Worm (Caenorhabditis elegans) whole organism, L1 larva: Measurements from ENCODE around the gene plg-1.
"Not testable (repeated sequence)": the region's sequence is repeated elsewhere in the genome, so short reads cannot be mapped to it uniquely, and the experiment has no call there.

ENCODE experiments used
- C04F5.9 ChIP-seq: sonication (generic microtip); optimal IDR thresholded peaks from 2 replicates; lab custom pipeline; 2016; ENCODE audit warnings: missing genetic modification characterization, missing compliant biosample characterization
- C34B4.2 ChIP-seq: sonication (generic microtip); optimal IDR thresholded peaks from 2 replicates; lab custom pipeline; 2017; ENCODE audit warnings: mild to moderate bottlenecking, missing genetic modification characterization, missing compliant biosample characterization
- Y116A8C.19 ChIP-seq: sonication (generic microtip); optimal IDR thresholded peaks from 2 replicates; lab custom pipeline; 2016; ENCODE audit warnings: missing compliant biosample characterization, missing genetic modification characterization, borderline replicate concordance
- alr-1 ChIP-seq: fragments of 200-800 bp; sonication (Bioruptor generic); optimal IDR thresholded peaks from 2 replicates; lab custom pipeline; 2018; ENCODE audit warnings: borderline replicate concordance, mild to moderate bottlenecking, missing genetic modification characterization, missing compliant biosample characterization
- aly-2 ChIP-seq: fragments of 150-350 bp; optimal IDR thresholded peaks from 2 replicates; lab custom pipeline; 2014; ENCODE audit warnings: missing biosample characterization, missing genetic modification characterization
- blmp-1 ChIP-seq: fragments of 150-350 bp; optimal IDR thresholded peaks from 2 replicates; lab custom pipeline; 2014; ENCODE audit warnings: missing biosample characterization, missing genetic modification characterization
- ceh-8 ChIP-seq: fragments of 200-800 bp; sonication (Bioruptor generic); optimal IDR thresholded peaks from 2 replicates; lab custom pipeline; 2018; ENCODE audit warnings: mild to moderate bottlenecking, missing genetic modification characterization, moderate library complexity, missing compliant biosample characterization
- ceh-82 ChIP-seq, 3 experiments: fragments of 150-350 bp in 1 of 3; sonication (generic microtip) in 2 of 3; optimal IDR thresholded peaks; 2 replicates each; lab custom pipeline; 2014 to 2017; ENCODE audit warnings: missing biosample characterization in 3 of 3, missing genetic modification characterization in 3 of 3
- ceh-88 ChIP-seq: fragments of 200-800 bp; sonication (Bioruptor generic); IDR thresholded peaks from 2 replicates; pipeline ENCODE4 v1.3.6; 2022; ENCODE audit warnings: missing genetic modification characterization, missing compliant biosample characterization
- dpl-1 ChIP-seq, 3 experiments: fragments of 150-350 bp in 2 of 3; sonication (generic microtip) in 1 of 3; optimal IDR thresholded peaks; 2 replicates each; lab custom pipeline; 2014 to 2017; ENCODE audit warnings: missing biosample characterization in 3 of 3, missing genetic modification characterization in 3 of 3, missing genetic modification reagents in 3 of 3
- efl-1 ChIP-seq, 4 experiments: fragments of 150-350 bp; optimal IDR thresholded peaks in 3 of 4; peaks in 1 of 4; 1 replicate in 1 of 4; 2 replicates in 3 of 4; lab custom pipeline; 2014; ENCODE audit warnings: missing biosample characterization in 2 of 4, missing genetic modification characterization in 2 of 4, missing genetic modification reagents in 2 of 4
- efl-3 ChIP-seq: fragments of 200-800 bp; sonication (Bioruptor generic); optimal IDR thresholded peaks from 2 replicates; lab custom pipeline; 2018; ENCODE audit warnings: mild to moderate bottlenecking, missing genetic modification characterization, missing compliant biosample characterization
- elt-2 ChIP-seq: sonication (generic microtip); optimal IDR thresholded peaks from 2 replicates; lab custom pipeline; 2016; ENCODE audit warnings: missing genetic modification characterization, mild to moderate bottlenecking, inconsistent platforms, missing compliant biosample characterization, missing genetic modification reagents
- elt-3 ChIP-seq, 6 experiments: fragments of 150-350 bp in 1 of 6; sonication (generic microtip); optimal IDR thresholded peaks; 2 replicates each; lab custom pipeline; 2017 to 2018; ENCODE audit warnings: missing biosample characterization in 6 of 6, missing genetic modification characterization in 6 of 6, inconsistent platforms in 1 of 6
- ets-5 ChIP-seq: fragments of 200-800 bp; sonication (Bioruptor generic); IDR thresholded peaks from 2 replicates; pipeline ENCODE4 v1.3.6; 2022; ENCODE audit warnings: missing genetic modification characterization, missing compliant biosample characterization
- fkh-8 ChIP-seq: sonication (generic microtip); optimal IDR thresholded peaks from 2 replicates; lab custom pipeline; 2016; ENCODE audit warnings: mild to moderate bottlenecking, missing genetic modification characterization, missing compliant biosample characterization
- fos-1 ChIP-seq: fragments of 150-350 bp; optimal IDR thresholded peaks from 2 replicates; lab custom pipeline; 2014; ENCODE audit warnings: missing biosample characterization, missing genetic modification characterization
- hlh-4 ChIP-seq: sonication (generic microtip); optimal IDR thresholded peaks from 2 replicates; lab custom pipeline; 2016; ENCODE audit warnings: mild to moderate bottlenecking, missing genetic modification characterization, missing compliant biosample characterization
- irx-1 ChIP-seq: sonication (generic microtip); optimal IDR thresholded peaks from 2 replicates; lab custom pipeline; 2016; ENCODE audit warnings: missing genetic modification characterization, missing compliant biosample characterization
- jun-1 ChIP-seq: fragments of 150-350 bp; optimal IDR thresholded peaks from 2 replicates; lab custom pipeline; 2014; ENCODE audit warnings: missing biosample characterization, missing genetic modification reagents, missing genetic modification characterization
- lin-15B ChIP-seq: fragments of 150-350 bp; sonication (generic microtip); optimal IDR thresholded peaks from 3 replicates; lab custom pipeline; 2014; ENCODE audit warnings: missing biosample characterization, missing genetic modification characterization
- lin-39 ChIP-seq: fragments of 150-350 bp; optimal IDR thresholded peaks from 2 replicates; lab custom pipeline; 2014; ENCODE audit warnings: missing biosample characterization, missing genetic modification reagents, missing genetic modification characterization
- lir-3 ChIP-seq: sonication (generic microtip); optimal IDR thresholded peaks from 2 replicates; lab custom pipeline; 2016; ENCODE audit warnings: mild to moderate bottlenecking, missing genetic modification characterization, moderate library complexity, missing compliant biosample characterization; ENCODE audit not compliant: poor library complexity
- lsy-2 ChIP-seq, 2 experiments: fragments of 150-350 bp; optimal IDR thresholded peaks; 2 replicates each; lab custom pipeline; 2014; ENCODE audit warnings: missing biosample characterization in 2 of 2, missing genetic modification characterization in 2 of 2
- mep-1 ChIP-seq: fragments of 150-350 bp; optimal IDR thresholded peaks from 2 replicates; lab custom pipeline; 2014; ENCODE audit warnings: missing biosample characterization, missing genetic modification characterization
- nhr-19 ChIP-seq: fragments of 200-800 bp; sonication (Bioruptor generic); conservative IDR thresholded peaks from 2 replicates; pipeline ENCODE4 v1.3.6; 2022; ENCODE audit warnings: missing genetic modification characterization, missing compliant biosample characterization
- nhr-84 ChIP-seq: sonication (generic microtip); optimal IDR thresholded peaks from 2 replicates; lab custom pipeline; 2017; ENCODE audit warnings: missing biosample characterization, missing genetic modification characterization
- nhr-85 ChIP-seq: sonication (generic microtip); peaks from one replicate; lab custom pipeline; 2016; ENCODE audit warnings: missing genetic modification characterization, inconsistent platforms, missing compliant biosample characterization
- pag-3 ChIP-seq: sonication (generic microtip); optimal IDR thresholded peaks from 2 replicates; lab custom pipeline; 2017; ENCODE audit warnings: missing genetic modification characterization, mild to moderate bottlenecking, missing compliant biosample characterization, antibody characterized with exemption, borderline replicate concordance; ENCODE audit not compliant: insufficient read depth
- pax-3 ChIP-seq: fragments of 200-800 bp; sonication (Bioruptor generic); optimal IDR thresholded peaks from 2 replicates; lab custom pipeline; 2018; ENCODE audit warnings: mild to moderate bottlenecking, missing genetic modification characterization, moderate library complexity, missing compliant biosample characterization
- pqm-1 ChIP-seq: sonication (generic microtip); optimal IDR thresholded peaks from 3 replicates; lab custom pipeline; 2017; ENCODE audit warnings: missing biosample characterization, missing genetic modification characterization
- skn-1 ChIP-seq: fragments of 150-350 bp; optimal IDR thresholded peaks from 2 replicates; lab custom pipeline; 2014; ENCODE audit warnings: missing biosample characterization, missing genetic modification characterization
- snpc-4 ChIP-seq: fragments of 150-350 bp; optimal IDR thresholded peaks from 2 replicates; lab custom pipeline; 2014; ENCODE audit warnings: missing biosample characterization, missing genetic modification characterization
- sptf-1 ChIP-seq: fragments of 150-350 bp; optimal IDR thresholded peaks from 2 replicates; lab custom pipeline; 2014; ENCODE audit warnings: missing biosample characterization, missing genetic modification characterization
- sup-37 ChIP-seq: fragments of 200-800 bp; sonication (Bioruptor generic); optimal IDR thresholded peaks from 2 replicates; lab custom pipeline; 2018; ENCODE audit warnings: mild to moderate bottlenecking, missing genetic modification characterization, missing compliant biosample characterization
- swsn-7 ChIP-seq: sonication (generic microtip); optimal IDR thresholded peaks from 2 replicates; lab custom pipeline; 2016; ENCODE audit warnings: missing genetic modification characterization, missing compliant biosample characterization
- tbx-2 ChIP-seq: sonication (generic microtip); optimal IDR thresholded peaks from 2 replicates; lab custom pipeline; 2016; ENCODE audit warnings: missing genetic modification characterization, missing compliant biosample characterization
- tlp-1 ChIP-seq: fragments of 150-350 bp; optimal IDR thresholded peaks from 2 replicates; lab custom pipeline; 2014; ENCODE audit warnings: missing biosample characterization, missing genetic modification characterization
- unc-130 ChIP-seq: fragments of 150-350 bp; optimal IDR thresholded peaks from 2 replicates; lab custom pipeline; 2017; ENCODE audit warnings: missing biosample characterization, missing genetic modification characterization, inconsistent platforms
- unc-30 ChIP-seq: sonication (generic microtip); optimal IDR thresholded peaks from 2 replicates; lab custom pipeline; 2017; ENCODE audit warnings: missing biosample characterization, missing genetic modification characterization
- xbp-1 ChIP-seq: sonication (generic microtip); optimal IDR thresholded peaks from 2 replicates; lab custom pipeline; 2016; ENCODE audit warnings: missing genetic modification characterization, missing compliant biosample characterization
- zip-4 ChIP-seq: fragments of 200-800 bp; sonication (Bioruptor generic); optimal IDR thresholded peaks from 2 replicates; lab custom pipeline; 2018; ENCODE audit warnings: mild to moderate bottlenecking, missing genetic modification characterization, moderate library complexity, missing compliant biosample characterization
- ztf-11 ChIP-seq, 2 experiments: sonication (generic microtip); optimal IDR thresholded peaks; 2 replicates each; lab custom pipeline; 2016 to 2017; ENCODE audit warnings: missing genetic modification characterization in 2 of 2, missing biosample characterization in 1 of 2, missing compliant biosample characterization in 1 of 2

plg-1 gene

ce11 chrIII:8850482-8851047 is 1.5 kb upstream of the plg-1 start, which contains the start of gene F44E2.9 (continued):
- TF ChIP-seq efl-3 (no peak), unc-30 (tag; lab: Kevin White, UChicago) (no peak), snpc-4 (tag; lab: Kevin White, UChicago) (peak; percentile 22), ets-5 (no peak), lin-15B (peak; percentile 33), ztf-11 (tag; optimal IDR thresholded peaks at IDR 0.05; lab: Kevin White, UChicago) (peak in 1 of 2 experiments; percentile 78), pag-3 (tag; lab: Kevin White, UChicago) (no peak), ceh-82 (tag; optimal IDR thresholded peaks at IDR 0.05; lab: Kevin White, UChicago) (peak; percentile 13 to 75 (median 43)), sptf-1 (tag; lab: Kevin White, UChicago) (no peak), aly-2 (tag; lab: Kevin White, UChicago) (no peak), mep-1 (tag; lab: Kevin White, UChicago) (peak; percentile 65), Y116A8C.19 (tag; lab: Kevin White, UChicago) (peak; percentile 2), fkh-8 (tag; lab: Kevin White, UChicago) (peak; percentile 43), fos-1 (no peak), pqm-1 (tag; lab: Kevin White, UChicago) (no peak), nhr-85 (tag; lab: Kevin White, UChicago) (peak; percentile 81), tbx-2 (tag; lab: Kevin White, UChicago) (peak; percentile 77), elt-2 (peak; percentile 16), nhr-84 (tag; lab: Kevin White, UChicago) (no peak), alr-1 (tag; lab: Kevin White, UChicago) (no peak), lin-39 (tag; lab: Kevin White, UChicago) (no peak), ceh-8 (GFP tag; lab: Kevin White, UChicago) (peak; percentile 26), blmp-1 (peak; percentile 16), irx-1 (tag; lab: Kevin White, UChicago) (peak; percentile 62), ceh-88 (GFP tag; lab: Robert Waterston, UW) (no peak), unc-130 (tag; lab: Kevin White, UChicago) (peak; percentile 51), lir-3 (tag; lab: Kevin White, UChicago) (peak; percentile 93), hlh-4 (tag; lab: Kevin White, UChicago) (no peak), nhr-19 (GFP tag; lab: Robert Waterston, UW) (peak; percentile 55), zip-4 (GFP tag; lab: Kevin White, UChicago) (no peak), lsy-2 (tag; optimal IDR thresholded peaks at IDR 0.05; lab: Kevin White, UChicago) (peak; percentile 76 to 86), C34B4.2 (no peak)
- TF ChIP-seq, all 84 proteins: peak for 43

ce11 chrIII:8852402-8852801 is 341 bp downstream of the plg-1 start:
- TF ChIP-seq efl-1 (optimal IDR thresholded peaks at IDR 0.05; lab: Kevin White, UChicago) = not testable (repeated sequence)
- TF ChIP-seq efl-1 (GFP tag; optimal IDR thresholded peaks at IDR 0.05 in 1 of 2; lab: Kevin White, UChicago) = peak in 1 of 2 experiments; percentile 77

DNA sequence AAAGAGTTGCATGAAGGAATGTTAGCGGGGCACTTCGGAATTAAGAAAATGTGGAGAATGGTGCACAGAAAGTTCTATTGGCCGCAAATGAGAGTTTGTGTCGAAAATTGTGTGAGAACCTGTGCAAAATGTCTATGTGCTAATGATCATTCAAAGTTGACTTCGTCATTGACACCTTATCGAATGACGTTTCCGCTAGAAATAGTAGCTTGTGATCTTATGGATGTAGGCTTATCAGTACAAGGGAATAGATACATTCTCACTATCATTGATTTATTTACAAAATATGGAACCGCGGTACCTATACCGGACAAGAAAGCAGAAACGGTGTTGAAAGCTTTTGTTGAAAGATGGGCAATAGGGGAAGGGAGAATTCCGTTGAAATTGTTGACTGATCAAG is 6.4 kb downstream of the plg-1 start:
- TF ChIP-seq lin-15B = no peak
- TF ChIP-seq efl-1 (optimal IDR thresholded peaks at IDR 0.05; lab: Kevin White, UChicago) = no peak
- peak in 1 of 2 experiments; percentile 65 for TF ChIP-seq efl-1 (GFP tag; optimal IDR thresholded peaks at IDR 0.05 in 1 of 2; lab: Kevin White, UChicago)

ce11 chrIII:8865294-8865766 is 13.3 kb downstream of the plg-1 start:
- peak; percentile 7 for TF ChIP-seq lin-39 (tag; lab: Kevin White, UChicago)
- TF ChIP-seq aly-2 (tag; lab: Kevin White, UChicago) = no peak
- peak; percentile 67 for TF ChIP-seq xbp-1 (tag; lab: Kevin White, UChicago)
- peak; percentile 79 for TF ChIP-seq pag-3 (tag; lab: Kevin White, UChicago)
- no peak for TF ChIP-seq tlp-1 (tag; lab: Kevin White, UChicago)
- TF ChIP-seq pax-3 (tag; lab: Kevin White, UChicago) = no peak
- peak in 2 of 3 experiments; percentile 18 to 40 for TF ChIP-seq dpl-1 (GFP tag; optimal IDR thresholded peaks at IDR 0.05; lab: Kevin White, UChicago)
- TF ChIP-seq sup-37 = peak; percentile 62
- TF ChIP-seq ztf-11 (tag; optimal IDR thresholded peaks at IDR 0.05; lab: Kevin White, UChicago) = peak in 1 of 2 experiments; percentile 36
- TF ChIP-seq elt-3 (tag; optimal IDR thresholded peaks at IDR 0.05; lab: Kevin White, UChicago) = peak in 3 of 6 experiments; percentile 6 to 29 (median 19)
- TF ChIP-seq alr-1 (tag; lab: Kevin White, UChicago) = no peak
- no peak for TF ChIP-seq nhr-84 (tag; lab: Kevin White, UChicago)
- TF ChIP-seq fkh-8 (tag; lab: Kevin White, UChicago) = no peak
- peak; percentile 55 for TF ChIP-seq skn-1
- TF ChIP-seq jun-1 = peak; percentile 22
- TF ChIP-seq nhr-19 (GFP tag; lab: Robert Waterston, UW) = peak; percentile 89
- no peak for TF ChIP-seq irx-1 (tag; lab: Kevin White, UChicago)
- TF ChIP-seq lir-3 (tag; lab: Kevin White, UChicago) = peak; percentile 55
- TF ChIP-seq elt-2 = peak; percentile 41
- no peak for TF ChIP-seq hlh-4 (tag; lab: Kevin White, UChicago)
- peak; percentile 78 for TF ChIP-seq swsn-7 (tag; lab: Kevin White, UChicago)
- TF ChIP-seq C04F5.9 (tag; lab: Kevin White, UChicago) = peak; percentile 74
